Fruit fly (Drosophila melanogaster): ENCODE measurements around the gene CG11537.

DNA sequence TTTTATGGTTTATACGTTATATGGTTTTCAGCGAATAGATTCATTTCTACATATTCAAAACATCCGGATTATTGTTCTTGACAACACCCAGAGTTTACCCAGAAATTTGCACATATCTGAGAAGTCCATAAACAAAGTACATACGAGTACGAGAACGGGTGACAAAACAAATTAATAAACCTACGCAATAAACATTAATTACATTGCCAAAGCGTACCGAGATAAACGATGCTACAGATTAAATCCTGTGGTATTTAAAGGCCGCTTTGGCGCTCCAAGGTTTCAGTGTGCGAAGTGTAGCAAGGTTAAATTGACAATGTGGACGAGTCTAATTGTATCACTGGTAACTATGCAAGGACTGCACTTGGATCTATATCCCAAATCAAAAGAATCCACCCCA lies 44.0 kb upstream of the CG11537 start, which contains the start of gene CG14957:
- TF ChIP-seq CG32121 (GFP tag; IDR thresholded peaks at IDR 0.05) (no peak), CG14655 (GFP tag; optimal IDR thresholded peaks at IDR 0.05) (no peak), fd96Ca (GFP tag; IDR thresholded peaks at IDR 0.05) (no peak), CG4496 (GFP tag; IDR thresholded peaks at IDR 0.05) (no peak), CG17806 (tag; optimal IDR thresholded peaks at IDR 0.05) (no peak), CG34367 (tag; optimal IDR thresholded peaks at IDR 0.05) (no peak), EcR (GFP tag; optimal IDR thresholded peaks at IDR 0.05) (no peak), Snoo (tag; optimal IDR thresholded peaks at IDR 0.05) (no peak), CG10348 (GFP tag; IDR thresholded peaks at IDR 0.05) (no peak)
